Worm (Caenorhabditis elegans) whole organism, L1 larva: Measurements from ENCODE around the gene spig-9.

Experiments used
- ama-1 ChIP-seq: fragments of 150-350 bp; optimal IDR thresholded peaks from 2 replicates; lab custom pipeline; 2014
- blmp-1 ChIP-seq: fragments of 150-350 bp; optimal IDR thresholded peaks from 2 replicates; lab custom pipeline; 2014; ENCODE audit warnings: missing biosample characterization, missing genetic modification characterization
- elt-3 ChIP-seq, 6 experiments: fragments of 150-350 bp in 1 of 6; sonication (generic microtip); optimal IDR thresholded peaks; 2 replicates each; lab custom pipeline; 2017 to 2018; ENCODE audit warnings: missing biosample characterization in 6 of 6, missing genetic modification characterization in 6 of 6, inconsistent platforms in 1 of 6
- hlh-4 ChIP-seq: sonication (generic microtip); optimal IDR thresholded peaks from 2 replicates; lab custom pipeline; 2016; ENCODE audit warnings: mild to moderate bottlenecking, missing genetic modification characterization, missing compliant biosample characterization
- lin-15B ChIP-seq: fragments of 150-350 bp; sonication (generic microtip); optimal IDR thresholded peaks from 3 replicates; lab custom pipeline; 2014; ENCODE audit warnings: missing biosample characterization, missing genetic modification characterization
- lsy-2 ChIP-seq, 2 experiments: fragments of 150-350 bp; optimal IDR thresholded peaks; 2 replicates each; lab custom pipeline; 2014; ENCODE audit warnings: missing biosample characterization in 2 of 2, missing genetic modification characterization in 2 of 2
- pqm-1 ChIP-seq: sonication (generic microtip); optimal IDR thresholded peaks from 3 replicates; lab custom pipeline; 2017; ENCODE audit warnings: missing biosample characterization, missing genetic modification characterization
- unc-62 ChIP-seq: fragments of 150-350 bp; optimal IDR thresholded peaks from 2 replicates; lab custom pipeline; 2014; ENCODE audit warnings: missing biosample characterization, missing genetic modification reagents, missing genetic modification characterization
- zag-1 ChIP-seq: fragments of 150-350 bp; optimal IDR thresholded peaks from 2 replicates; lab custom pipeline; 2014; ENCODE audit warnings: missing biosample characterization, missing genetic modification characterization

DNA sequence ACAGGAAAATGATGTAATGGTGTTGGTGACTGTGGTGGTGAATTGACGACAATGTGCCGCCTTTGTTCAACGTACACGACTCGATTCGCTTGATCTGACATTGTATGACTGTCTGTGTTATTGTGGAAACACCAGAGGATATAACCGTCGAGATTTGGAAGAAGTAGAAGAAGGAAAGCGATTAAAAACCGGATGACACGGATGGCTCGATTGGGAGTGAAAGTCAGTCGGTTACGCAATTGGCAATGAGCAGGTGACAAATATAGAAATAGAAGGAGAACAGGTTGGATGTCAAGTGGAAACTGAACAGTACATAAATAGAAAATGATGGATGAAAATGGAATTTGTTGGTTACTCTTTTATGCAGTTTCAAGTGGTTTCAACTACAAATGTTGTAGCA, 10.8 kb downstream of the spig-9 start, which contains the start of gene rdy-2:
- TF ChIP-seq ama-1 (lab: Kevin White, UChicago) (no peak), elt-3 (tag; optimal IDR thresholded peaks at IDR 0.05; lab: Kevin White, UChicago) (no peak), zag-1 (no peak), unc-62 (no peak), lsy-2 (tag; optimal IDR thresholded peaks at IDR 0.05; lab: Kevin White, UChicago) (no peak), pqm-1 (no peak), hlh-4 (tag; lab: Kevin White, UChicago) (no peak), lin-15B (tag; lab: Kevin White, UChicago) (no peak), blmp-1 (tag; lab: Kevin White, UChicago) (peak; percentile 10)
